Fruit fly (Drosophila melanogaster): ENCODE results near the gene CG45690.

Gene CG45690

DNA sequence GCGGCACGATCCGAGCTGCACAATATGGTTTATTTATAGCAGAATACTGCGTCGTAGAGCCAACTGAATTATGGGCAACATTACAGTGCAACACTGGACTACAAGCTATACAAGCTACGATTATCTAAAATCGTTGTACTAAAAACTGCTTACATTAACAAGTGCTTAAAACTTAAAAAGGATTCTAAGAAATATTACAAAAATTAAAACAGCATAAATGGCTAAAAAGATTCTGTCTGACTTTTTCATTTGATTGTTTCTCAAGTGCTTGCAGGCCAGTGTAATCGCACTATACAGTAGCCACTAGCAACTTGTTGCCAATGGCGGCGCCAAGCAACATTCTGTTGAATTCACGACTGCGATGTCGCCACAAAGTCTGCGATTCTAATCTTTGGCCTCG lies 41.3 kb upstream of the CG45690 start (continued):
- no peak for TF ChIP-seq BEAF-32 (GFP tag; optimal IDR thresholded peaks at IDR 0.05)
- TF ChIP-seq CG15479 (GFP tag; optimal IDR thresholded peaks at IDR 0.05): no peak
- peak; percentile 61 for TF ChIP-seq slbo (GFP tag; IDR thresholded peaks at IDR 0.05)
- TF ChIP-seq CG11560 (tag; IDR thresholded peaks at IDR 0.05): 0 out of 3 replicates have a peak, but pooled peaks have one; percentile 24
- peak; percentile 71 for TF ChIP-seq CG4820 (GFP tag; optimal IDR thresholded peaks at IDR 0.05)
- TF ChIP-seq CG12659 (GFP tag; optimal IDR thresholded peaks at IDR 0.05): peak; percentile 39
- peak; percentile 82 for TF ChIP-seq lmd (GFP tag; IDR thresholded peaks at IDR 0.05)
- TF ChIP-seq ken (GFP tag; IDR thresholded peaks at IDR 0.05): peak; percentile 86
- TF ChIP-seq CG15696 (tag; optimal IDR thresholded peaks at IDR 0.05): no peak
- peak; percentile 44 for TF ChIP-seq Hr3 (GFP tag; optimal IDR thresholded peaks at IDR 0.05)
- TF ChIP-seq crc (GFP tag; optimal IDR thresholded peaks at IDR 0.05): peak; percentile 19
- TF ChIP-seq CG32767 (GFP tag; IDR thresholded peaks at IDR 0.05): peak; percentile 79
- peak; percentile 74 for TF ChIP-seq grau (tag; optimal IDR thresholded peaks at IDR 0.05)
- peak; percentile 49 for TF ChIP-seq ssp (GFP tag; IDR thresholded peaks at IDR 0.05)
- TF ChIP-seq sna (GFP tag; IDR thresholded peaks at IDR 0.05; ENCODE audit: partially characterized antibody): no peak
- peak; percentile 43 for TF ChIP-seq CG2120 (GFP tag; optimal IDR thresholded peaks at IDR 0.05)
- peak; percentile 62 for TF ChIP-seq CG2875 (GFP tag; optimal IDR thresholded peaks at IDR 0.05)
- peak; percentile 81 for TF ChIP-seq phol (tag; optimal IDR thresholded peaks at IDR 0.05)
- TF ChIP-seq dan (GFP tag; IDR thresholded peaks at IDR 0.05): no peak
- TF ChIP-seq CG4707 (GFP tag; optimal IDR thresholded peaks at IDR 0.05): peak; percentile 13
- TF ChIP-seq CG15073 (GFP tag; optimal IDR thresholded peaks at IDR 0.05): no peak
- TF ChIP-seq dmrt11E (tag; optimal IDR thresholded peaks at IDR 0.05): peak; percentile 74
- no peak for TF ChIP-seq D19B (GFP tag; optimal IDR thresholded peaks at IDR 0.05)
- TF ChIP-seq btn (GFP tag; optimal IDR thresholded peaks at IDR 0.05): peak; percentile 63
- TF ChIP-seq Fer3 (tag; optimal IDR thresholded peaks at IDR 0.05): peak; percentile 59
- TF ChIP-seq Mrtf (GFP tag; IDR thresholded peaks at IDR 0.05): peak; percentile 57; the same call in 2 of the 3 replicates
- no peak for TF ChIP-seq psq (GFP tag; optimal IDR thresholded peaks at IDR 0.05)
- no peak for TF ChIP-seq CG12299 (tag; optimal IDR thresholded peaks at IDR 0.05)
- TF ChIP-seq CG7357 (GFP tag; IDR thresholded peaks at IDR 0.05): peak; percentile 57; the same call in 1 of the 3 replicates
- peak; percentile 50; the same call in 3 of the 4 replicates for TF ChIP-seq Gug (GFP tag; IDR thresholded peaks at IDR 0.05)
- TF ChIP-seq kah (GFP tag; optimal IDR thresholded peaks at IDR 0.05): no peak
- TF ChIP-seq CG4282 (GFP tag; optimal IDR thresholded peaks at IDR 0.05): no peak
- peak; percentile 80 for TF ChIP-seq sisA (GFP tag; IDR thresholded peaks at IDR 0.05)
- TF ChIP-seq CG3163 (GFP tag; optimal IDR thresholded peaks at IDR 0.05): no peak
- peak; percentile 76 for TF ChIP-seq ATbp (GFP tag; optimal IDR thresholded peaks at IDR 0.05)
- no peak for TF ChIP-seq CG11456 (GFP tag; IDR thresholded peaks at IDR 0.05)
- TF ChIP-seq sens-2 (GFP tag; IDR thresholded peaks at IDR 0.05): no peak
- peak; percentile 15 for TF ChIP-seq disco-r (GFP tag; optimal IDR thresholded peaks at IDR 0.05)
- TF ChIP-seq Ets97D (GFP tag; optimal IDR thresholded peaks at IDR 0.05): no peak
- no peak for TF ChIP-seq Dll (GFP tag; IDR thresholded peaks at IDR 0.05; ENCODE audit: partially characterized antibody)
- peak; percentile 50 for TF ChIP-seq ro (GFP tag; IDR thresholded peaks at IDR 0.05)
- no peak for TF ChIP-seq bbx (GFP tag; IDR thresholded peaks at IDR 0.05; ENCODE audit: partially characterized antibody)
- peak; percentile 42 for TF ChIP-seq onecut (GFP tag; IDR thresholded peaks at IDR 0.05)
- TF ChIP-seq CG14441 (GFP tag; IDR thresholded peaks at IDR 0.05): peak; percentile 81
- peak; percentile 48 for TF ChIP-seq Antp (GFP tag; optimal IDR thresholded peaks at IDR 0.05)
- TF ChIP-seq CG9437 (GFP tag; optimal IDR thresholded peaks at IDR 0.05): peak; percentile 34
- 0 out of 2 replicates have a peak, but pooled peaks have one; percentile 42 for TF ChIP-seq CG43689 (GFP tag; IDR thresholded peaks at IDR 0.05)
- TF ChIP-seq Dfd (GFP tag; optimal IDR thresholded peaks at IDR 0.05): no peak
- TF ChIP-seq Dip3 (GFP tag; optimal IDR thresholded peaks at IDR 0.05): peak; percentile 19
- no peak for TF ChIP-seq CG17912 (GFP tag; optimal IDR thresholded peaks at IDR 0.05)
- no peak for TF ChIP-seq pita (GFP tag; optimal IDR thresholded peaks at IDR 0.05)

All from whole organism, embryonic.